Fruit fly (Drosophila melanogaster): ENCODE measurements around the gene VAChT.

The VAChT gene

dm6 chr3R:18743270-18743922 is 38.1 kb downstream of the VAChT start, which contains the start of gene Mekk1 (continued):
- TF ChIP-seq Xrp1 (GFP tag; IDR thresholded peaks at IDR 0.05), result peak; percentile 24; the same call in 1 of the 2 replicates
- TF ChIP-seq Sry-δ (GFP tag; optimal IDR thresholded peaks at IDR 0.05), result peak; percentile 96
- peak; percentile 40 for TF ChIP-seq Abd-B (GFP tag; optimal IDR thresholded peaks at IDR 0.05)
- TF ChIP-seq Hey (tag; optimal IDR thresholded peaks at IDR 0.05), result no peak
- TF ChIP-seq chinmo (GFP tag; IDR thresholded peaks at IDR 0.05; ENCODE audit: partially characterized antibody), result peak; percentile 66; the same call in 1 of the 4 replicates
- peak; percentile 22 for TF ChIP-seq kay (GFP tag; optimal IDR thresholded peaks at IDR 0.05)
- no peak for TF ChIP-seq CG17802 (tag; optimal IDR thresholded peaks at IDR 0.05)
- peak; percentile 74 for TF ChIP-seq lilli (GFP tag; optimal IDR thresholded peaks at IDR 0.05)
- no peak for TF ChIP-seq fd3F (GFP tag; optimal IDR thresholded peaks at IDR 0.05)
- no peak; the same call in 2 of the 3 replicates for TF ChIP-seq zen2 (GFP tag; IDR thresholded peaks at IDR 0.05; ENCODE audit: partially characterized antibody)
- peak; percentile 18 for TF ChIP-seq CG18262 (tag; optimal IDR thresholded peaks at IDR 0.05)
- peak; percentile 41; the same call in 2 of the 3 replicates for TF ChIP-seq Doc3 (GFP tag; IDR thresholded peaks at IDR 0.05; ENCODE audit: partially characterized antibody)
- TF ChIP-seq vnd (GFP tag; IDR thresholded peaks at IDR 0.05; ENCODE audit: partially characterized antibody), result peak; percentile 58; the same call in 1 of the 3 replicates
- no peak for TF ChIP-seq ara (GFP tag; IDR thresholded peaks at IDR 0.05)
- no peak for TF ChIP-seq Hr78 (GFP tag; optimal IDR thresholded peaks at IDR 0.05)
- TF ChIP-seq dan (GFP tag; IDR thresholded peaks at IDR 0.05), result no peak
- TF ChIP-seq Sin3A (optimal IDR thresholded peaks at IDR 0.05), result peak; percentile 27
- peak; percentile 5; the same call in 1 of the 2 replicates for TF ChIP-seq Drgx (GFP tag; IDR thresholded peaks at IDR 0.05)
- TF ChIP-seq CG31365 (tag; optimal IDR thresholded peaks at IDR 0.05), result no peak
- TF ChIP-seq danr (GFP tag; IDR thresholded peaks at IDR 0.05), result no peak
- TF ChIP-seq Dp (GFP tag; optimal IDR thresholded peaks at IDR 0.05), result peak; percentile 91
- no peak for TF ChIP-seq Mrtf (GFP tag; IDR thresholded peaks at IDR 0.05)
- TF ChIP-seq nerfin-1 (tag; optimal IDR thresholded peaks at IDR 0.05), result no peak
- TF ChIP-seq her (GFP tag; optimal IDR thresholded peaks at IDR 0.05), result peak; percentile 17
- no peak; the same call in 3 of the 4 replicates for TF ChIP-seq Gug (GFP tag; IDR thresholded peaks at IDR 0.05)
- TF ChIP-seq Dip2 (GFP tag; IDR thresholded peaks at IDR 0.05), result no peak
- peak; percentile 77 for TF ChIP-seq Scr (GFP tag; IDR thresholded peaks at IDR 0.05; ENCODE audit: partially characterized antibody)
- TF ChIP-seq chm (GFP tag; IDR thresholded peaks at IDR 0.05), result no peak
- peak; percentile 20 for TF ChIP-seq maf-S (GFP tag; optimal IDR thresholded peaks at IDR 0.05)
- no peak for TF ChIP-seq CG18764 (GFP tag; optimal IDR thresholded peaks at IDR 0.05)
- no peak for TF ChIP-seq CG17612 (GFP tag; IDR thresholded peaks at IDR 0.05)
- no peak for TF ChIP-seq CG11093 (GFP tag; IDR thresholded peaks at IDR 0.05)
- TF ChIP-seq CG14710 (tag; optimal IDR thresholded peaks at IDR 0.05), result peak; percentile 50
- no peak for TF ChIP-seq dati (GFP tag; IDR thresholded peaks at IDR 0.05)
- peak; percentile 38; the same call in 1 of the 3 replicates for TF ChIP-seq dysf (GFP tag; IDR thresholded peaks at IDR 0.05)
- TF ChIP-seq trh (GFP tag; optimal IDR thresholded peaks at IDR 0.05), result no peak
- no peak for TF ChIP-seq CG11456 (GFP tag; IDR thresholded peaks at IDR 0.05)
- TF ChIP-seq CG14965 (GFP tag; optimal IDR thresholded peaks at IDR 0.05; ENCODE audit: borderline replicate concordance), result no peak
- peak; percentile 49; the same call in 1 of the 3 replicates for TF ChIP-seq CG6791 (GFP tag; IDR thresholded peaks at IDR 0.05; ENCODE audit: partially characterized antibody)
- TF ChIP-seq E2f1 (GFP tag; IDR thresholded peaks at IDR 0.05), result no peak
- TF ChIP-seq CG30403 (GFP tag; optimal IDR thresholded peaks at IDR 0.05), result peak; percentile 74
- peak; percentile 35 for TF ChIP-seq CG9609 (GFP tag; optimal IDR thresholded peaks at IDR 0.05)
- peak; percentile 66 for TF ChIP-seq CG12391 (tag; optimal IDR thresholded peaks at IDR 0.05)
- TF ChIP-seq ro (GFP tag; IDR thresholded peaks at IDR 0.05), result no peak
- TF ChIP-seq unc-4 (GFP tag; IDR thresholded peaks at IDR 0.05; ENCODE audit: partially characterized antibody), result peak; percentile 74
- no peak for TF ChIP-seq CG15073 (GFP tag; optimal IDR thresholded peaks at IDR 0.05)
- no peak for TF ChIP-seq Ssrp (tag; optimal IDR thresholded peaks at IDR 0.05)
- no peak for TF ChIP-seq ftz-f1 (GFP tag; optimal IDR thresholded peaks at IDR 0.05)
- TF ChIP-seq CG13775 (GFP tag; optimal IDR thresholded peaks at IDR 0.05), result peak; percentile 20
- no peak for TF ChIP-seq Poxn (GFP tag; IDR thresholded peaks at IDR 0.05)

All from whole organism, embryonic.